Worm (Caenorhabditis elegans): ENCODE data around the gene K03B4.9.

The K03B4.9 gene

DNA sequence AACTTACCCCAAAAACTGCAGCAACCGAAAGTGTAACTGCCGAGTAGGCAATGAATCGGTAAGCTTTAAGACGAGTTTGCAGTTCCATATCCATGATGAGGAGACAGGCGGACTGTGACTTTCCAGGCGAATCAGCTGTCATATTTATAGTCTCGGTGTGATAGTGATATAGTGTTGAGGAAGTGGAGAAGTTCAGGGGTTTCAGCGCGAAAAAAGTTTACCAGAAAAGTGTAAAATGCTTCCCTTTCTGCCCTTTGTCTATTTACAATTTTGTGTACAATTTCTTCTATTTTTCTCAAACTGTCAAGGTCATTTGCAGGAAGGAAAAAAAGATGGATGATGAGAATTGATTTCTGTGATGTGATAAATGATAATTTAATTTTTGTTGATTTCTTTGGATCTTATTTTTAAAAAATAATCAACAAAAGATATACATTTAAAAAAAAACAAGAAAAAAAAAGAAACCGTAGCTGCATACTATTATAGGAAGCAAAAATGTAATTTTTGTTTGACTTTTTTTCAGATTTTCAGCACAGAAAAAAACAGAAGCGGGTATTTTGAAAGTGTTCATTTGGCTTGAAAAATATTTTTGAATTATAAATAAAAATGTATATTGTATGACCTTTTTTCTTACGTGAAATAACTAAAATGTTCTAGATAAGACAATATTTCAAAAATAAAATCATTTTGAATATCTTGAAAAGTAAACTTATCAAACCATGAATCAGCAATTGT is 18.3 kb downstream of the K03B4.9 start, which contains the start of the genes col-139 and F41F3.1:
col-139 (minus strand) TSS at position 101 of the 735 bp plus-strand sequence.
F41F3.1 (plus strand) TSS at position 685 of the 735 bp plus-strand sequence.
- no peak for TF ChIP-seq M03D4.4 (tag; optimal IDR thresholded peaks at IDR 0.05)
- no peak for TF ChIP-seq unc-120 (tag; optimal IDR thresholded peaks at IDR 0.05; ENCODE audit: poor library complexity, severe bottlenecking)
- TF ChIP-seq ham-2 (GFP tag; optimal IDR thresholded peaks at IDR 0.05) = no peak
- TF ChIP-seq ceh-43 (GFP tag; optimal IDR thresholded peaks at IDR 0.05) = no peak
- TF ChIP-seq lsy-2 (tag; optimal IDR thresholded peaks at IDR 0.05) = no peak
- no peak for TF ChIP-seq mls-2 (tag; optimal IDR thresholded peaks at IDR 0.05)
- no peak for TF ChIP-seq flh-1 (GFP tag; optimal IDR thresholded peaks at IDR 0.05)
- no peak for TF ChIP-seq unc-62 (GFP tag; optimal IDR thresholded peaks at IDR 0.05)
- no peak for TF ChIP-seq mab-5 (tag; optimal IDR thresholded peaks at IDR 0.05)
- TF ChIP-seq tbx-8 (GFP tag; optimal IDR thresholded peaks at IDR 0.05) = no peak
- TF ChIP-seq mep-1 (tag; optimal IDR thresholded peaks at IDR 0.05) = no peak
- TF ChIP-seq ztf-11 (tag; optimal IDR thresholded peaks at IDR 0.05) = no peak
- no peak for TF ChIP-seq bed-3 (GFP tag; optimal IDR thresholded peaks at IDR 0.05)

- no peak for TF ChIP-seq mab-5 (tag; optimal IDR thresholded peaks at IDR 0.05)
- no peak for TF ChIP-seq unc-62 (GFP tag; optimal IDR thresholded peaks at IDR 0.05)
- no peak for TF ChIP-seq lin-32 (GFP tag; optimal IDR thresholded peaks at IDR 0.05)
- no peak for TF ChIP-seq unc-39 (tag; optimal IDR thresholded peaks at IDR 0.05)
- TF ChIP-seq ces-1 (GFP tag; optimal IDR thresholded peaks at IDR 0.05) = no peak
- TF ChIP-seq snpc-4 (tag; optimal IDR thresholded peaks at IDR 0.05) = no peak
- TF ChIP-seq flh-1 (GFP tag; optimal IDR thresholded peaks at IDR 0.05) = no peak
- no peak for TF ChIP-seq nhr-28 (tag; optimal IDR thresholded peaks at IDR 0.05)
- no peak for TF ChIP-seq ztf-11 (tag; optimal IDR thresholded peaks at IDR 0.05)
- TF ChIP-seq blmp-1 (tag; optimal IDR thresholded peaks at IDR 0.05) = no peak
- TF ChIP-seq mls-2 (tag; optimal IDR thresholded peaks at IDR 0.05) = no peak
- TF ChIP-seq sem-2 (GFP tag; optimal IDR thresholded peaks at IDR 0.05) = no peak
- TF ChIP-seq bed-3 (GFP tag; optimal IDR thresholded peaks at IDR 0.05) = no peak
- no peak for TF ChIP-seq ceh-83 (GFP tag; optimal IDR thresholded peaks at IDR 0.05)
- no peak for TF ChIP-seq elt-1 (tag; optimal IDR thresholded peaks at IDR 0.05; ENCODE audit: borderline replicate concordance, insufficient read depth)
- no peak for TF ChIP-seq drap-1 (GFP tag; optimal IDR thresholded peaks at IDR 0.05)
- TF ChIP-seq nhr-12 (tag; optimal IDR thresholded peaks at IDR 0.05) = no peak
- TF ChIP-seq ceh-43 (GFP tag; optimal IDR thresholded peaks at IDR 0.05) = no peak
Observed at ce11 chrV:4653093-4653492, 19.3 kb downstream of the K03B4.9 start.

DNA sequence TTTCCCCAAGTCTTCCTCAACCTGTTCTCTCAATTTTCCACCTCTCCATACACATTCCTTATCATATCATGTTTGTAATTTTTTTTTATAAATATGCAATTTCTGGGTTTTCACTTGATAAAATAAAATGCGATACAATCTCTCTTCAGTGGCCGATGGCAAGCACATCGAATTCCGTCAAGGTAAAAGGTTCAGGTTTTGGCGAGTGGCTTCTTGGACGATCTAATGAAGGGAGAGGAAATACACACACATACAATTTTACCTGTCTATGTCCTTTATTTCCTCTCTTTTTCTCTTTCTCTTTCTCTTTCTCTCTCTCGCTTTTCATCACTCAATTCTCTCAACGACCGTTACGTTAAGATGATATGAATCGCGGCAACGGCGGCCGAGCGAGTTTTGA is 20.9 kb downstream of the K03B4.9 start:
- TF ChIP-seq unc-39 (tag; optimal IDR thresholded peaks at IDR 0.05) (no peak), zip-8 (tag; optimal IDR thresholded peaks at IDR 0.05) (no peak), ham-2 (GFP tag; optimal IDR thresholded peaks at IDR 0.05) (peak; percentile 20), lin-13 (tag; optimal IDR thresholded peaks at IDR 0.05) (no peak), tbx-8 (GFP tag; optimal IDR thresholded peaks at IDR 0.05) (no peak), elt-1 (tag; optimal IDR thresholded peaks at IDR 0.05; ENCODE audit: borderline replicate concordance, insufficient read depth) (peak; percentile 53)

ce11 chrV:4649649-4650384 is 22.6 kb downstream of the K03B4.9 start:
- no peak for TF ChIP-seq nhr-76 (tag; optimal IDR thresholded peaks at IDR 0.05)
- no peak for TF ChIP-seq sem-2 (GFP tag; optimal IDR thresholded peaks at IDR 0.05)
- no peak for TF ChIP-seq unc-62 (GFP tag; optimal IDR thresholded peaks at IDR 0.05)
- TF ChIP-seq bed-3 (GFP tag; optimal IDR thresholded peaks at IDR 0.05) = no peak
- no peak for TF ChIP-seq hlh-1 (tag; optimal IDR thresholded peaks at IDR 0.05)
- no peak for TF ChIP-seq blmp-1 (tag; optimal IDR thresholded peaks at IDR 0.05)
- no peak for TF ChIP-seq ces-1 (GFP tag; optimal IDR thresholded peaks at IDR 0.05)
- TF ChIP-seq tbx-8 (GFP tag; optimal IDR thresholded peaks at IDR 0.05) = no peak
- TF ChIP-seq M03D4.4 (tag; optimal IDR thresholded peaks at IDR 0.05) = no peak
- no peak for TF ChIP-seq nhr-237 (tag; optimal IDR thresholded peaks at IDR 0.05)
- TF ChIP-seq nhr-2 (tag; optimal IDR thresholded peaks at IDR 0.05) = no peak
- no peak for TF ChIP-seq ceh-43 (GFP tag; optimal IDR thresholded peaks at IDR 0.05)
- no peak for TF ChIP-seq nhr-28 (tag; optimal IDR thresholded peaks at IDR 0.05)
- TF ChIP-seq pha-4 (tag; optimal IDR thresholded peaks at IDR 0.05) = no peak
- no peak for TF ChIP-seq zip-8 (tag; optimal IDR thresholded peaks at IDR 0.05)
- no peak for TF ChIP-seq elt-3 (tag; optimal IDR thresholded peaks at IDR 0.05)
- no peak for TF ChIP-seq unc-39 (tag; optimal IDR thresholded peaks at IDR 0.05)
- TF ChIP-seq unc-120 (tag; optimal IDR thresholded peaks at IDR 0.05; ENCODE audit: poor library complexity, severe bottlenecking) = no peak
